Fruit fly (Drosophila melanogaster): ENCODE measurements around the gene Sec13.

dm6 chr3R:23315630-23316029 is 40.4 kb upstream of the Sec13 start:
- no peak for TF ChIP-seq cic (GFP tag; optimal IDR thresholded peaks at IDR 0.05)
- TF ChIP-seq tj (GFP tag; optimal IDR thresholded peaks at IDR 0.05): no peak
- TF ChIP-seq Crg-1 (GFP tag; optimal IDR thresholded peaks at IDR 0.05): no peak
- TF ChIP-seq CG33017 (tag; optimal IDR thresholded peaks at IDR 0.05): no peak

All from whole organism, adult.